Fruit fly (Drosophila melanogaster) S2 (cell line): ENCODE data around the gene Crg-1.
"Not testable (repeated sequence)": the region's sequence is repeated elsewhere in the genome, so short reads cannot be mapped to it uniquely, and the experiment has no call there.

ENCODE experiments used
- CG8478 ChIP-seq: fragments of >200 bp; optimal IDR thresholded peaks from 2 replicates; lab custom pipeline; 2018
- CTCF ChIP-seq, 2 experiments: fragments of >200 bp; optimal IDR thresholded peaks; 2 replicates each; lab custom pipeline; 2018

Crg-1 gene

dm6 chrX:3792923-3793322, at the start of gene Crg-1:
Crg-1 (plus strand) TSS chrX:3793223.
- not testable (repeated sequence) for TF ChIP-seq CTCF (optimal IDR thresholded peaks at IDR 0.05; lab: Kevin White, UChicago); CG8478 (lab: Kevin White, UChicago)

dm6 chrX:3743891-3744491, 49.0 kb upstream of the Crg-1 start:
- TF ChIP-seq CG8478 (lab: Kevin White, UChicago) (no peak), CTCF (optimal IDR thresholded peaks at IDR 0.05; lab: Kevin White, UChicago) (no peak)

dm6 chrX:3744492-3745263, 48.3 kb upstream of the Crg-1 start:
- TF ChIP-seq CTCF (optimal IDR thresholded peaks at IDR 0.05; lab: Kevin White, UChicago) (peak; percentile 71 to 77), CG8478 (lab: Kevin White, UChicago) (no peak)

dm6 chrX:3745264-3745564, 47.8 kb upstream of the Crg-1 start:
- TF ChIP-seq CG8478 (lab: Kevin White, UChicago) (no peak), CTCF (optimal IDR thresholded peaks at IDR 0.05; lab: Kevin White, UChicago) (no peak)

- TF ChIP-seq CTCF (optimal IDR thresholded peaks at IDR 0.05; lab: Kevin White, UChicago) (no peak), CG8478 (lab: Kevin White, UChicago) (no peak)
Measured at dm6 chrX:3746898-3747297, 46.1 kb upstream of the Crg-1 start.

dm6 chrX:3747566-3747965, 45.5 kb upstream of the Crg-1 start:
- TF ChIP-seq CG8478 (lab: Kevin White, UChicago) (no peak), CTCF (optimal IDR thresholded peaks at IDR 0.05; lab: Kevin White, UChicago) (no peak)

- TF ChIP-seq CTCF (optimal IDR thresholded peaks at IDR 0.05; lab: Kevin White, UChicago), result no peak
- TF ChIP-seq CG8478 (lab: Kevin White, UChicago), result no peak
Measured at dm6 chrX:3748248-3748647, 44.8 kb upstream of the Crg-1 start.

- no peak for TF ChIP-seq CG8478 (lab: Kevin White, UChicago)
- TF ChIP-seq CTCF (optimal IDR thresholded peaks at IDR 0.05; lab: Kevin White, UChicago), result no peak
Measured at dm6 chrX:3748741-3749484, 44.1 kb upstream of the Crg-1 start.

dm6 chrX:3750232-3751075, 42.6 kb upstream of the Crg-1 start:
- TF ChIP-seq CG8478 (lab: Kevin White, UChicago), result no peak
- no peak for TF ChIP-seq CTCF (optimal IDR thresholded peaks at IDR 0.05; lab: Kevin White, UChicago)

dm6 chrX:3761318-3762081, 31.5 kb upstream of the Crg-1 start:
- TF ChIP-seq CG8478 (lab: Kevin White, UChicago) (no peak), CTCF (optimal IDR thresholded peaks at IDR 0.05; lab: Kevin White, UChicago) (no peak)

dm6 chrX:3762441-3762840, 30.6 kb upstream of the Crg-1 start:
- no peak for TF ChIP-seq CTCF (optimal IDR thresholded peaks at IDR 0.05; lab: Kevin White, UChicago)

- TF ChIP-seq CTCF (optimal IDR thresholded peaks at IDR 0.05; lab: Kevin White, UChicago) (no peak), CG8478 (lab: Kevin White, UChicago) (no peak)
Measured at dm6 chrX:3762914-3763489, 30.0 kb upstream of the Crg-1 start.

- TF ChIP-seq CG8478 (lab: Kevin White, UChicago) (no peak), CTCF (optimal IDR thresholded peaks at IDR 0.05; lab: Kevin White, UChicago) (no peak)
Measured at dm6 chrX:3764223-3764622, 28.8 kb upstream of the Crg-1 start.
